Worm (Caenorhabditis elegans) whole organism, L1 larva: ENCODE results near the gene abf-6.

ENCODE experiments used
- ceh-82 ChIP-seq, 3 experiments: fragments of 150-350 bp in 1 of 3; sonication (generic microtip) in 2 of 3; optimal IDR thresholded peaks; 2 replicates each; lab custom pipeline; 2014 to 2017; ENCODE audit warnings: missing biosample characterization in 3 of 3, missing genetic modification characterization in 3 of 3
- dpl-1 ChIP-seq, 3 experiments: fragments of 150-350 bp in 2 of 3; sonication (generic microtip) in 1 of 3; optimal IDR thresholded peaks; 2 replicates each; lab custom pipeline; 2014 to 2017; ENCODE audit warnings: missing biosample characterization in 3 of 3, missing genetic modification characterization in 3 of 3, missing genetic modification reagents in 3 of 3
- efl-1 ChIP-seq, 4 experiments: fragments of 150-350 bp; optimal IDR thresholded peaks in 3 of 4; peaks in 1 of 4; 1 replicate in 1 of 4; 2 replicates in 3 of 4; lab custom pipeline; 2014; ENCODE audit warnings: missing biosample characterization in 2 of 4, missing genetic modification characterization in 2 of 4, missing genetic modification reagents in 2 of 4
- hpl-2 ChIP-seq: fragments of 150-350 bp; optimal IDR thresholded peaks from 2 replicates; lab custom pipeline; 2014; ENCODE audit warnings: missing biosample characterization, missing genetic modification reagents, missing genetic modification characterization
- nhr-11 ChIP-seq: fragments of 150-350 bp; optimal IDR thresholded peaks from 2 replicates; lab custom pipeline; 2014; ENCODE audit warnings: missing biosample characterization, missing genetic modification characterization
- sox-4 ChIP-seq: sonication (generic microtip); optimal IDR thresholded peaks from 2 replicates; lab custom pipeline; 2016; ENCODE audit warnings: missing genetic modification characterization, missing compliant biosample characterization
- ztf-11 ChIP-seq, 2 experiments: sonication (generic microtip); optimal IDR thresholded peaks; 2 replicates each; lab custom pipeline; 2016 to 2017; ENCODE audit warnings: missing genetic modification characterization in 2 of 2, missing biosample characterization in 1 of 2, missing compliant biosample characterization in 1 of 2

DNA sequence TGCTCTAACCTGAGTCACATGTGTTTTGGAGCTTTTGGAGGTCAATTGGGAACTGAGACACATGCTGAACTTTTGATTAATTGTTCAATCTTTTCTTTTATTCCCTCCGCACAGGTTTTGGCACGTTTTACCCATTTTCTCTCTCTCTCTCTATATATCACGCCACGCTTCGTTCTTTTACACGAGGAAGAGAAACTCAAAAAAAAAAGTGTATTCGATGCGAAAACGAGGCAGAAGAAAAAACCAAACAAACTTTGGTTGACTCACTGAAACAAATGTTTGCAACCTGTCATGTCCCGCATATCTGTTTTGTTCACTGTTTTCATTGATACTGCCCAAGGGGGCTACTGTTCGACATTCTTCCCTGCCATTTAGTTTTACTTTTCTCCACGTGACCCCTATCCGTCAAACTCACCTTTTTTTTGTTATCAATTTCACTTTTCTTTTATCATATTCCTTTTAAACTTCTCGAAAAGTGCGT is 32.6 kb upstream of the abf-6 start:
- TF ChIP-seq hpl-2 (GFP tag; lab: Kevin White, UChicago) (no peak), nhr-11 (tag; lab: Kevin White, UChicago) (no peak), ztf-11 (tag; optimal IDR thresholded peaks at IDR 0.05; lab: Kevin White, UChicago) (no peak), sox-4 (tag; lab: Kevin White, UChicago) (no peak), efl-1 (optimal IDR thresholded peaks at IDR 0.05; lab: Kevin White, UChicago) (no peak), efl-1 (GFP tag; optimal IDR thresholded peaks at IDR 0.05 in 1 of 2; lab: Kevin White, UChicago) (no peak), ceh-82 (tag; optimal IDR thresholded peaks at IDR 0.05; lab: Kevin White, UChicago) (no peak), dpl-1 (GFP tag; optimal IDR thresholded peaks at IDR 0.05; lab: Kevin White, UChicago) (no peak)
